Worm (Caenorhabditis elegans): Measurements from ENCODE around the gene tcer-1.

Gene tcer-1

ce11 chrII:7050021-7050722, at the start of gene tcer-1, which contains the start of gene ZK1127.5:
tcer-1 (minus strand) TSS chrII:7050071.
ZK1127.5 (plus strand) TSS chrII:7050672.
- peak; percentile 15 for TF ChIP-seq unc-42 (tag; optimal IDR thresholded peaks at IDR 0.05)
- peak; percentile 46 for TF ChIP-seq nfya-1 (tag; optimal IDR thresholded peaks at IDR 0.05)
- TF ChIP-seq mec-3 (tag; optimal IDR thresholded peaks at IDR 0.05; ENCODE audit: borderline replicate concordance): no peak
- TF ChIP-seq ceh-18 (tag; optimal IDR thresholded peaks at IDR 0.05): no peak
- TF ChIP-seq ztf-16 (tag; optimal IDR thresholded peaks at IDR 0.05): no peak
- no peak for TF ChIP-seq sdc-2 (tag; optimal IDR thresholded peaks at IDR 0.05)
- TF ChIP-seq tbx-2 (tag; optimal IDR thresholded peaks at IDR 0.05): peak; percentile 22
- TF ChIP-seq ceh-31 (tag; optimal IDR thresholded peaks at IDR 0.05): peak; percentile 40
- peak; percentile 18 for TF ChIP-seq ceh-30 (tag; optimal IDR thresholded peaks at IDR 0.05)
- TF ChIP-seq elt-4 (tag; optimal IDR thresholded peaks at IDR 0.05): no peak

- TF ChIP-seq eyg-1 (tag; optimal IDR thresholded peaks at IDR 0.05) (no peak), fkh-6 (tag; optimal IDR thresholded peaks at IDR 0.05) (no peak)
Observed at ce11 chrII:7099231-7099630, 49.4 kb upstream of the tcer-1 start.

ce11 chrII:7098578-7098977, 48.7 kb upstream of the tcer-1 start, which contains the start of gene mct-5:
mct-5 (minus strand) TSS chrII:7098593.
- TF ChIP-seq syd-9 (tag; optimal IDR thresholded peaks at IDR 0.05): no peak
- no peak for TF ChIP-seq pat-9 (tag; optimal IDR thresholded peaks at IDR 0.05)
- no peak for TF ChIP-seq K09A11.1 (tag; optimal IDR thresholded peaks at IDR 0.05; ENCODE audit: insufficient read depth)
- TF ChIP-seq ceh-18 (tag; optimal IDR thresholded peaks at IDR 0.05): no peak
- TF ChIP-seq ref-2 (tag; optimal IDR thresholded peaks at IDR 0.05): no peak
- TF ChIP-seq tbx-7 (tag; optimal IDR thresholded peaks at IDR 0.05): no peak
- TF ChIP-seq ztf-16 (tag; optimal IDR thresholded peaks at IDR 0.05): no peak
- TF ChIP-seq ceh-24 (tag; optimal IDR thresholded peaks at IDR 0.05): no peak
- TF ChIP-seq ceh-48 (tag; optimal IDR thresholded peaks at IDR 0.05): no peak
- TF ChIP-seq lim-6 (tag; optimal IDR thresholded peaks at IDR 0.05): no peak
- no peak for TF ChIP-seq ceh-9 (tag; optimal IDR thresholded peaks at IDR 0.05)

- TF ChIP-seq npax-4 (tag; optimal IDR thresholded peaks at IDR 0.05) (no peak), ceh-9 (tag; optimal IDR thresholded peaks at IDR 0.05) (no peak), hlh-30 (tag; optimal IDR thresholded peaks at IDR 0.05; ENCODE audit: insufficient read depth) (no peak), ceh-45 (GFP tag; IDR thresholded peaks at IDR 0.05) (no peak), madf-2 (tag; optimal IDR thresholded peaks at IDR 0.05) (no peak), ceh-18 (tag; optimal IDR thresholded peaks at IDR 0.05) (no peak), ahr-1 (tag; optimal IDR thresholded peaks at IDR 0.05) (no peak), mec-3 (tag; optimal IDR thresholded peaks at IDR 0.05; ENCODE audit: borderline replicate concordance) (no peak), ama-1 (optimal IDR thresholded peaks at IDR 0.05) (no peak), ceh-34 (tag; optimal IDR thresholded peaks at IDR 0.05) (no peak), pqm-1 (tag; optimal IDR thresholded peaks at IDR 0.05) (no peak), hlh-13 (GFP tag; optimal IDR thresholded peaks at IDR 0.05) (no peak), ceh-19 (GFP tag; optimal IDR thresholded peaks at IDR 0.05) (no peak), rnt-1 (tag; optimal IDR thresholded peaks at IDR 0.05) (no peak), nhr-11 (tag; optimal IDR thresholded peaks at IDR 0.05) (no peak), ets-4 (tag; optimal IDR thresholded peaks at IDR 0.05) (no peak), C38D4.7 (GFP tag; optimal IDR thresholded peaks at IDR 0.05) (no peak), elt-2 (tag; optimal IDR thresholded peaks at IDR 0.05) (no peak), ceh-6 (GFP tag; optimal IDR thresholded peaks at IDR 0.05) (no peak)
Observed at ce11 chrII:7095970-7096369, 46.1 kb upstream of the tcer-1 start.

Measured in whole organism, late embryonic.